Fruit fly (Drosophila melanogaster) whole organism, pupa: ENCODE results near the gene ct.

Experiments
- CG12605 ChIP-seq: fragments of 200-800 bp; sonication (Bioruptor generic); IDR thresholded peaks from 2 replicates; pipeline ENCODE4 v1.3.6; 2022; ENCODE audit warnings: missing biosample characterization, missing genetic modification characterization
- CG13204 ChIP-seq: fragments of 200-800 bp; sonication (Bioruptor generic); optimal IDR thresholded peaks from 2 replicates; lab custom pipeline; 2018; ENCODE audit warnings: missing biosample characterization, mild to moderate bottlenecking, missing genetic modification characterization, moderate library complexity
- CG14655 ChIP-seq: fragments of 200-800 bp; sonication (Bioruptor generic); optimal IDR thresholded peaks from 3 replicates; lab custom pipeline; 2017; ENCODE audit warnings: mild to moderate bottlenecking, missing biosample characterization, missing genetic modification reagents, missing genetic modification characterization
- CG17806 ChIP-seq: fragments of 200-800 bp; sonication (Bioruptor generic); optimal IDR thresholded peaks from 2 replicates; lab custom pipeline; 2018; ENCODE audit warnings: missing biosample characterization, mild to moderate bottlenecking, missing genetic modification characterization, moderate library complexity
- CG8159 ChIP-seq: fragments of 200-800 bp; sonication (Bioruptor generic); optimal IDR thresholded peaks from 3 replicates; lab custom pipeline; 2018; ENCODE audit warnings: missing biosample characterization, mild to moderate bottlenecking, missing genetic modification characterization, moderate library complexity
- CG8301 ChIP-seq: fragments of 200-800 bp; sonication (Bioruptor generic); optimal IDR thresholded peaks from 2 replicates; lab custom pipeline; 2018; ENCODE audit warnings: missing biosample characterization, mild to moderate bottlenecking, missing genetic modification characterization
- CG9948 ChIP-seq: fragments of 200-800 bp; sonication (Bioruptor generic); optimal IDR thresholded peaks from 2 replicates; lab custom pipeline; 2018; ENCODE audit warnings: missing biosample characterization, mild to moderate bottlenecking, missing genetic modification characterization, moderate library complexity
- D1 ChIP-seq: fragments of 200-800 bp; sonication (Bioruptor generic); optimal IDR thresholded peaks from 2 replicates; lab custom pipeline; 2018; ENCODE audit warnings: missing biosample characterization, mild to moderate bottlenecking, missing genetic modification characterization, moderate library complexity
- Pif1A ChIP-seq: fragments of 200-800 bp; sonication (Bioruptor generic); optimal IDR thresholded peaks from 3 replicates; lab custom pipeline; 2016; ENCODE audit warnings: missing biosample characterization, missing genetic modification characterization
- Pif1B ChIP-seq: fragments of 200-800 bp; sonication (Bioruptor generic); optimal IDR thresholded peaks from 3 replicates; lab custom pipeline; 2016; ENCODE audit warnings: missing biosample characterization, missing genetic modification characterization
- Snoo ChIP-seq: fragments of 200-800 bp; sonication (Bioruptor generic); optimal IDR thresholded peaks from 3 replicates; lab custom pipeline; 2017; ENCODE audit warnings: missing biosample characterization, mild to moderate bottlenecking, missing genetic modification characterization, inconsistent platforms
- gl ChIP-seq: fragments of 200-800 bp; sonication (Bioruptor generic); optimal IDR thresholded peaks from 2 replicates; lab custom pipeline; 2018; ENCODE audit warnings: missing biosample characterization, mild to moderate bottlenecking, missing genetic modification characterization

DNA sequence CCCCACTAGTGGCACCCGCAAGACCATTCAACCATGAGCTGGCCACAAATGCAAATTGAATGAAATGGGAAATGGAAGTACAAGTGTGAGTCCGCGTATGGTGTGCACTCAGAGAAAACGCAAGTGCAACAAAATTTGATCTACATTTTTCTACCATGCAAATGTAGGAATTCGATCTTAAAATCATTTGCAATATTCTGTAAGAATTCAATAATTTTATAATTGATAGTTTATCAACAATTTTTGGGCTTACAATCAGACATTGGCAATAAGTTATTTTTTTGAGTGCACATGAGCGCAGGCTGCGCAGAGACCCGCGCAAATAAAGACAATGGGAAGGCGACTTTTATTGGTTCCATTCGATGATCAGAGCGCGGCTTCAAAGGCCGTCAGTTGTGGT is 37.0 kb upstream of the ct start:
- peak; percentile 38 for TF ChIP-seq CG9948 (tag; lab: Kevin White, UChicago)
- TF ChIP-seq CG17806: peak; percentile 62
- TF ChIP-seq CG12605 (GFP tag; lab: Robert Waterston, UW): no peak
- peak; percentile 43 for TF ChIP-seq Pif1B (GFP tag; lab: Kevin White, UChicago)
- peak; percentile 43 for TF ChIP-seq CG8301 (tag; lab: Kevin White, UChicago)
- no peak for TF ChIP-seq gl
- peak; percentile 9 for TF ChIP-seq D1 (tag; lab: Kevin White, UChicago)
- peak; percentile 66 for TF ChIP-seq CG8159 (tag; lab: Kevin White, UChicago)
- TF ChIP-seq CG14655 (GFP tag; lab: Kevin White, UChicago): peak; percentile 46
- TF ChIP-seq Snoo: peak; percentile 42
- TF ChIP-seq CG13204 (GFP tag; lab: Kevin White, UChicago): no peak
- TF ChIP-seq Pif1A (GFP tag; lab: Kevin White, UChicago): peak; percentile 53
